Worm (Caenorhabditis elegans): ENCODE data around the gene C16C4.17.

ce11 chrII:1884635-1885034 lies 20.3 kb downstream of the C16C4.17 start, which contains the start of gene math-6:
- TF ChIP-seq dao-5 (tag; optimal IDR thresholded peaks at IDR 0.05), result no peak
- TF ChIP-seq W03F9.2 (tag; optimal IDR thresholded peaks at IDR 0.05), result no peak
